Worm (Caenorhabditis elegans): ENCODE measurements around the gene srbc-6.

DNA sequence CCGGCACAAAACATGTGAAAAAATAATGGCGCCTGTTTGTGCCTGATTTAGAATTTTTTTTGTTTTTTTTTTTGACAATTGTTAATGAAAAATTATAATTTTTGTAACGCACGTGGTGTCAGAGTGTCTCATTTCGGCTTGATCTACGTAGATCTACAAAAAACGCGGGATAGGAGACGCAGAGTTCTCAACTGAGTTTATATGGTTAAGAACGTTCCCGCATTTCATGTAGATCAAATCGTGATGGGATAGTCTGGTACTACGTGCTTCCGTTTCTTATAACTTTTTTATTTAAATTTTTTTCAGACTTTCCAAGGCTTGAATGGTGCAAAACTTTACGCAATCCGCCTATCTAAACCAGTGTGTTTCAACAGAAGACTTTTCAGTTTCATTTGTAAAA lies 41.1 kb upstream of the srbc-6 start, which contains the start of gene tat-6:
- TF ChIP-seq aly-2 (tag; optimal IDR thresholded peaks at IDR 0.05): no peak
- no peak for TF ChIP-seq nhr-11 (tag; optimal IDR thresholded peaks at IDR 0.05)
- no peak for TF ChIP-seq vab-15 (tag; optimal IDR thresholded peaks at IDR 0.05)

All from whole organism, L1 larva.